Worm (Caenorhabditis elegans) whole organism, L3 larva: ENCODE measurements around the gene egl-46.

Experiments
- R02D3.7 ChIP-seq: fragments of 150-350 bp; optimal IDR thresholded peaks from 2 replicates; lab custom pipeline; 2014; ENCODE audit warnings: missing biosample characterization, missing genetic modification characterization
- ZK546.5 ChIP-seq: sonication (generic microtip); optimal IDR thresholded peaks from 2 replicates; lab custom pipeline; 2017; ENCODE audit warnings: missing biosample characterization, missing genetic modification characterization
- aly-2 ChIP-seq: fragments of 150-350 bp; optimal IDR thresholded peaks from 2 replicates; lab custom pipeline; 2014; ENCODE audit warnings: missing biosample characterization, missing genetic modification characterization
- ama-1 ChIP-seq: fragments of 150-350 bp; optimal IDR thresholded peaks from 2 replicates; lab custom pipeline; 2018
- ceh-16 ChIP-seq: sonication (generic microtip); optimal IDR thresholded peaks from 2 replicates; lab custom pipeline; 2017; ENCODE audit warnings: missing biosample characterization, missing genetic modification characterization
- ceh-28 ChIP-seq: fragments of 150-350 bp; optimal IDR thresholded peaks from 2 replicates; lab custom pipeline; 2014; ENCODE audit warnings: missing biosample characterization, missing genetic modification reagents, missing genetic modification characterization
- ceh-82 ChIP-seq: fragments of 150-350 bp; optimal IDR thresholded peaks from 2 replicates; lab custom pipeline; 2014; ENCODE audit warnings: missing biosample characterization, missing genetic modification characterization
- ceh-9 ChIP-seq: sonication (generic microtip); optimal IDR thresholded peaks from 2 replicates; lab custom pipeline; 2018; ENCODE audit warnings: missing biosample characterization, missing genetic modification characterization
- elt-2 ChIP-seq: sonication (generic microtip); optimal IDR thresholded peaks from 2 replicates; lab custom pipeline; 2016; ENCODE audit warnings: missing genetic modification reagents, mild to moderate bottlenecking, missing genetic modification characterization, missing compliant biosample characterization
- elt-3 ChIP-seq, 3 experiments: fragments of 150-350 bp in 1 of 3; sonication (generic microtip) in 2 of 3; optimal IDR thresholded peaks; 2 replicates in 2 of 3; 4 replicates in 1 of 3; lab custom pipeline; 2014 to 2017; ENCODE audit warnings: missing biosample characterization in 3 of 3, missing genetic modification characterization in 3 of 3
- eor-1 ChIP-seq, 2 experiments: fragments of 150-350 bp; optimal IDR thresholded peaks; 2 replicates each; lab custom pipeline; 2014 to 2018; ENCODE audit warnings: missing biosample characterization in 2 of 2, missing genetic modification characterization in 2 of 2
- fkh-10 ChIP-seq: sonication (generic microtip); optimal IDR thresholded peaks from 2 replicates; lab custom pipeline; 2017; ENCODE audit warnings: missing biosample characterization, missing genetic modification reagents, missing genetic modification characterization
- fkh-2 ChIP-seq: fragments of 150-350 bp; optimal IDR thresholded peaks from 2 replicates; lab custom pipeline; 2014; ENCODE audit warnings: missing biosample characterization, missing genetic modification reagents, missing genetic modification characterization
- hmg-11 ChIP-seq: sonication (generic microtip); optimal IDR thresholded peaks from 2 replicates; lab custom pipeline; 2016; ENCODE audit warnings: missing genetic modification characterization, missing compliant biosample characterization
- jun-1 ChIP-seq: fragments of 150-350 bp; optimal IDR thresholded peaks from 2 replicates; lab custom pipeline; 2014; ENCODE audit warnings: missing biosample characterization, missing genetic modification reagents, missing genetic modification characterization
- lin-15B ChIP-seq: fragments of 150-350 bp; optimal IDR thresholded peaks from 2 replicates; lab custom pipeline; 2014; ENCODE audit warnings: missing biosample characterization, missing genetic modification characterization
- lin-39 ChIP-seq: fragments of 150-350 bp; optimal IDR thresholded peaks from 2 replicates; lab custom pipeline; 2018; ENCODE audit warnings: missing biosample characterization, missing genetic modification reagents, missing genetic modification characterization
- lsy-12 ChIP-seq: sonication (generic microtip); optimal IDR thresholded peaks from 2 replicates; lab custom pipeline; 2016; ENCODE audit warnings: mild to moderate bottlenecking, missing genetic modification characterization, missing compliant biosample characterization
- mdl-1 ChIP-seq: fragments of 150-350 bp; optimal IDR thresholded peaks from 2 replicates; lab custom pipeline; 2014; ENCODE audit warnings: missing biosample characterization, missing genetic modification characterization
- mml-1 ChIP-seq: fragments of 150-350 bp; sonication (generic microtip); optimal IDR thresholded peaks from 3 replicates; lab custom pipeline; 2014; ENCODE audit warnings: missing biosample characterization, missing genetic modification characterization
- nfya-1 ChIP-seq: sonication (generic microtip); optimal IDR thresholded peaks from 2 replicates; lab custom pipeline; 2017; ENCODE audit warnings: missing genetic modification characterization, mild to moderate bottlenecking, missing compliant biosample characterization, antibody characterized with exemption, moderate library complexity; ENCODE audit not compliant: insufficient read depth
- nhr-11 ChIP-seq: fragments of 150-350 bp; optimal IDR thresholded peaks from 2 replicates; lab custom pipeline; 2014; ENCODE audit warnings: missing biosample characterization, missing genetic modification characterization
- nhr-23 ChIP-seq: fragments of 150-350 bp; optimal IDR thresholded peaks from 2 replicates; lab custom pipeline; 2014; ENCODE audit warnings: missing biosample characterization, missing genetic modification reagents, missing genetic modification characterization
- nhr-237 ChIP-seq: fragments of 150-350 bp; optimal IDR thresholded peaks from 2 replicates; lab custom pipeline; 2014; ENCODE audit warnings: missing biosample characterization, missing genetic modification characterization
- nhr-25 ChIP-seq: sonication (generic microtip); optimal IDR thresholded peaks from 2 replicates; lab custom pipeline; 2017; ENCODE audit warnings: missing biosample characterization, missing genetic modification characterization
- nhr-43 ChIP-seq: sonication (generic microtip); optimal IDR thresholded peaks from 2 replicates; lab custom pipeline; 2016; ENCODE audit warnings: mild to moderate bottlenecking, missing genetic modification characterization, missing compliant biosample characterization; ENCODE audit not compliant: poor library complexity, severe bottlenecking
- nhr-76 ChIP-seq: fragments of 150-350 bp; sonication (generic microtip); optimal IDR thresholded peaks from 5 replicates; lab custom pipeline; 2014; ENCODE audit warnings: missing biosample characterization, missing genetic modification characterization
- pha-4 ChIP-seq: fragments of 150-350 bp; optimal IDR thresholded peaks from 2 replicates; lab custom pipeline; 2014; ENCODE audit warnings: missing biosample characterization, missing genetic modification reagents, missing genetic modification characterization
- pqm-1 ChIP-seq: fragments of 150-350 bp; optimal IDR thresholded peaks from 2 replicates; lab custom pipeline; 2017; ENCODE audit warnings: missing biosample characterization, missing genetic modification characterization, inconsistent platforms
- sea-2 ChIP-seq: fragments of 150-350 bp; sonication (generic microtip); optimal IDR thresholded peaks from 4 replicates; lab custom pipeline; 2014; ENCODE audit warnings: missing biosample characterization, missing genetic modification reagents, missing genetic modification characterization
- skn-1 ChIP-seq: fragments of 150-350 bp; optimal IDR thresholded peaks from 2 replicates; lab custom pipeline; 2014; ENCODE audit warnings: missing biosample characterization, missing genetic modification characterization
- snpc-4 ChIP-seq: fragments of 150-350 bp; optimal IDR thresholded peaks from 2 replicates; lab custom pipeline; 2014; ENCODE audit warnings: missing biosample characterization, missing genetic modification characterization
- unc-39 ChIP-seq: sonication (generic microtip); optimal IDR thresholded peaks from 4 replicates; lab custom pipeline; 2017; ENCODE audit warnings: missing biosample characterization, missing genetic modification characterization
- zag-1 ChIP-seq: fragments of 150-350 bp; optimal IDR thresholded peaks from 2 replicates; lab custom pipeline; 2014; ENCODE audit warnings: missing biosample characterization, missing genetic modification characterization

The egl-46 gene

DNA sequence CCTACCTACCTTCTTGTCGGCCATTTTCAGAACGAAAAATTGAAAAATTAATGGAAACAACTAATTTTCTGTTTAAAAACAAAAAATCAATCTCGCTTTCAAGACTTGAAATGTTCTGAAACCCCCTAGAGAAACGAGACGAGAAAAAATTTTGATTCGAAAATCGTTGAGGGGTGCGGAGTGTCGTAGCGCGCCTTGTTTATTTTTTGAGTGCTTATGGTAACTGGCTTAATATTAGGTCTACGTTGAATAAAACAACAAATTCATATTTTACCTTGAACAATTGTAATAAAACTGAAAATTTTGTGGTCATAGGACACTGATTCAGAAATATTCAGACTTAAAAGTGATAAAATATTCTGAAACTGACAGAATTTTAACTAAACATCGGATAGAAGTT lies 29.1 kb upstream of the egl-46 start, which contains the start of gene sna-1:
Gene sna-1 (minus strand): TSS at position 218 of the 400 bp plus-strand sequence.
- TF ChIP-seq nhr-76 (tag; lab: Kevin White, UChicago) (no peak), lin-15B (tag; lab: Kevin White, UChicago) (peak; percentile 42), pha-4 (tag; lab: Kevin White, UChicago) (peak; percentile 3), nfya-1 (tag; lab: Kevin White, UChicago) (peak; percentile 30), skn-1 (tag; lab: Kevin White, UChicago) (no peak), hmg-11 (peak; percentile 16), R02D3.7 (tag; lab: Kevin White, UChicago) (no peak)

DNA sequence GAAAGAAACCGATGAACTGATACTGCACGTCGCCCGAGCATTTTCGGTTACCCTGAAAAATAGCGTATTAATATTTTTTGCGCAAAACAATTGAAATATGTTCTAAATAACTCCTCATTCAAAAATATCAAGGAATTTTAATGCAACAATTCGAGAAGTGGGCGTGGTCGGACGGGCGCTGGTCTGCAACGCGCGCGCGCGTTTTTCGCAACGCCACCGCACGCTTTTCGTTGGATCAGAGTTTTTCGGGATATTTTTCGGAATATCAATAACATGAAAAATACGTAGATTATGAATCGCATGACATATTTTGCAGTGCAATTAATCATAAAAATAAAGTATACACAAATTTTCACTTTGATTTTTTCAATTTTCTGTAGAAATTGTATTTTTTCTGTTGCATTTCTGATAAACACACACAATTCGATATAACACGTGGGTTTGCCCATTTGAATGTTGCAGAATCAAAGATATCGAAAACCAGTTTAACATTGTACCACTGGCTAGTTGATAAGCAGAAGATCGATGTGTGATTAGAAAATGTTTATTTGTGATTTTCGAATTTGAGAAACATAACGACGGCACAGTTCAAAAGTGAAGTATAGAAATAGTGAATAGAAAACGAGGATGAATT lies 27.8 kb upstream of the egl-46 start, which contains the start of gene dlst-1:
Gene dlst-1 (minus strand): TSS at position 52 of the 634 bp plus-strand sequence.
- TF ChIP-seq aly-2 (tag; lab: Kevin White, UChicago): no peak
- no peak for TF ChIP-seq mml-1 (tag; lab: Kevin White, UChicago)
- no peak for TF ChIP-seq nhr-237 (tag; lab: Kevin White, UChicago)
- TF ChIP-seq nhr-11 (tag; lab: Kevin White, UChicago): no peak
- TF ChIP-seq fkh-10 (GFP tag; lab: Kevin White, UChicago): no peak
- no peak for TF ChIP-seq elt-3 (tag; optimal IDR thresholded peaks at IDR 0.05; lab: Kevin White, UChicago)
- TF ChIP-seq ceh-16 (tag; lab: Kevin White, UChicago): no peak
- no peak for TF ChIP-seq eor-1 (tag; optimal IDR thresholded peaks at IDR 0.05; lab: Kevin White, UChicago)
- peak; percentile 26 for TF ChIP-seq elt-2 (tag; lab: Kevin White, UChicago)
- no peak for TF ChIP-seq ama-1 (lab: Kevin White, UChicago)
- TF ChIP-seq lsy-12 (tag; lab: Kevin White, UChicago): no peak
- TF ChIP-seq lin-39 (tag; lab: Kevin White, UChicago): peak; percentile 74
- TF ChIP-seq mdl-1 (tag; lab: Kevin White, UChicago): no peak
- peak; percentile 37 for TF ChIP-seq nhr-23 (tag; lab: Kevin White, UChicago)
- peak; percentile 52 for TF ChIP-seq nhr-43
- no peak for TF ChIP-seq sea-2 (GFP tag; lab: Kevin White, UChicago)
- peak; percentile 86 for TF ChIP-seq hmg-11
- peak; percentile 46 for TF ChIP-seq lin-15B (tag; lab: Kevin White, UChicago)
- no peak for TF ChIP-seq jun-1 (tag; lab: Kevin White, UChicago)
- no peak for TF ChIP-seq fkh-2 (tag; lab: Kevin White, UChicago)
- TF ChIP-seq nfya-1 (tag; lab: Kevin White, UChicago): peak; percentile 40
- no peak for TF ChIP-seq snpc-4
- no peak for TF ChIP-seq R02D3.7 (tag; lab: Kevin White, UChicago)
- no peak for TF ChIP-seq zag-1 (tag; lab: Kevin White, UChicago)
- TF ChIP-seq ZK546.5 (tag; lab: Kevin White, UChicago): no peak
- TF ChIP-seq skn-1 (tag; lab: Kevin White, UChicago): peak; percentile 1
- no peak for TF ChIP-seq ceh-82 (tag; lab: Kevin White, UChicago)
- TF ChIP-seq pqm-1 (tag; lab: Kevin White, UChicago): no peak
- no peak for TF ChIP-seq unc-39

DNA sequence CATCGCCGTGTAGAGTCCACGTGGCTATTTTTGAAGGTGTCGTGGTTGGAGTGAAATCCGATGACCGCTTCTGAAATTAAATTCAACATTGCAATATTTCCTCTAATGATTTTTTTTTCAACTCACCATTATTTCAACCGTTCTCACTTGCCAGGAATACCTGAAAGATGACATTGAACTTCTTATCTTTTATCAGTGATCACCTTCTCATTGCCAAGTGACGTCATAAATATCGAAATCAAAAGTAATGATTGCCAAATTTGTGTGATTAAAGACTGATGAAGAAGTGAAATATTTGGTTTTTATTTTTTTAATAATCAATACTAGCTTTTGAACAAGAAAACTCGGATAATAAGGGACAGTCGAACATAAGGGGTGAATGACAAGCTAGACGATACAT lies 25.4 kb upstream of the egl-46 start, which contains the start of gene W02F12.4:
Gene W02F12.4 (minus strand): TSS at position 164 of the 400 bp plus-strand sequence.
- TF ChIP-seq nhr-23 (tag; lab: Kevin White, UChicago) (no peak), ceh-16 (tag; lab: Kevin White, UChicago) (no peak), ceh-28 (peak; percentile 46), elt-2 (tag; lab: Kevin White, UChicago) (peak; percentile 88), pqm-1 (tag; lab: Kevin White, UChicago) (peak; percentile 65), nhr-25 (tag; lab: Kevin White, UChicago) (peak; percentile 61), ceh-9 (tag; lab: Kevin White, UChicago) (no peak), lsy-12 (tag; lab: Kevin White, UChicago) (no peak), elt-3 (tag; optimal IDR thresholded peaks at IDR 0.05; lab: Kevin White, UChicago) (peak in 2 of 3 experiments; percentile 4 to 71)
- TF ChIP-seq, all 47 proteins: peak for 5

- TF ChIP-seq snpc-4 (no peak), R02D3.7 (tag; lab: Kevin White, UChicago) (no peak), lin-39 (tag; lab: Kevin White, UChicago) (no peak), nhr-237 (tag; lab: Kevin White, UChicago) (no peak), skn-1 (tag; lab: Kevin White, UChicago) (no peak), aly-2 (tag; lab: Kevin White, UChicago) (no peak), fkh-10 (GFP tag; lab: Kevin White, UChicago) (no peak)
- TF ChIP-seq, all 47 proteins: peak for 0
Observed at ce11 chrV:6705367-6705766, 24.0 kb upstream of the egl-46 start.
